Worm (Caenorhabditis elegans) whole organism, L1 larva: ENCODE measurements around the gene zer-1.
A peak's percentile ranks its signal among the peaks of the same experiment; 100 is the strongest.

ENCODE experiments used
- C16A3.4 ChIP-seq: fragments of 150-350 bp; optimal IDR thresholded peaks from 2 replicates; lab custom pipeline; 2014; ENCODE audit warnings: missing biosample characterization, missing genetic modification characterization
- F16B12.6 ChIP-seq: fragments of 150-350 bp; optimal IDR thresholded peaks from 2 replicates; lab custom pipeline; 2014; ENCODE audit warnings: missing biosample characterization, missing genetic modification characterization
- Y116A8C.19 ChIP-seq: sonication (generic microtip); optimal IDR thresholded peaks from 2 replicates; lab custom pipeline; 2016; ENCODE audit warnings: missing compliant biosample characterization, missing genetic modification characterization, borderline replicate concordance
- ama-1 ChIP-seq: fragments of 150-350 bp; optimal IDR thresholded peaks from 2 replicates; lab custom pipeline; 2014
- blmp-1 ChIP-seq: fragments of 150-350 bp; optimal IDR thresholded peaks from 2 replicates; lab custom pipeline; 2014; ENCODE audit warnings: missing biosample characterization, missing genetic modification characterization
- ceh-82 ChIP-seq, 3 experiments: fragments of 150-350 bp in 1 of 3; sonication (generic microtip) in 2 of 3; optimal IDR thresholded peaks; 2 replicates each; lab custom pipeline; 2014 to 2017; ENCODE audit warnings: missing biosample characterization in 3 of 3, missing genetic modification characterization in 3 of 3
- dsc-1 ChIP-seq: sonication (generic microtip); optimal IDR thresholded peaks from 2 replicates; lab custom pipeline; 2016; ENCODE audit warnings: mild to moderate bottlenecking, missing genetic modification characterization, missing compliant biosample characterization
- efl-3 ChIP-seq: fragments of 200-800 bp; sonication (Bioruptor generic); optimal IDR thresholded peaks from 2 replicates; lab custom pipeline; 2018; ENCODE audit warnings: mild to moderate bottlenecking, missing genetic modification characterization, missing compliant biosample characterization
- egl-13 ChIP-seq: sonication (generic microtip); optimal IDR thresholded peaks from 2 replicates; lab custom pipeline; 2016; ENCODE audit warnings: missing genotype, missing genetic modification reagents, missing genetic modification characterization, missing compliant biosample characterization
- ets-5 ChIP-seq: fragments of 200-800 bp; sonication (Bioruptor generic); IDR thresholded peaks from 2 replicates; pipeline ENCODE4 v1.3.6; 2022; ENCODE audit warnings: missing genetic modification characterization, missing compliant biosample characterization
- fkh-10 ChIP-seq: sonication (generic microtip); optimal IDR thresholded peaks from 2 replicates; lab custom pipeline; 2017; ENCODE audit warnings: missing biosample characterization, missing genetic modification reagents, missing genetic modification characterization
- fkh-4 ChIP-seq: sonication (generic microtip); optimal IDR thresholded peaks from 2 replicates; lab custom pipeline; 2016; ENCODE audit warnings: missing compliant biosample characterization, missing genetic modification characterization, borderline replicate concordance
- hlh-17 ChIP-seq: fragments of 200-800 bp; sonication (Bioruptor generic); optimal IDR thresholded peaks from 2 replicates; lab custom pipeline; 2018; ENCODE audit warnings: missing genetic modification characterization, mild to moderate bottlenecking, missing compliant biosample characterization, moderate library complexity, borderline replicate concordance
- hlh-4 ChIP-seq: sonication (generic microtip); optimal IDR thresholded peaks from 2 replicates; lab custom pipeline; 2016; ENCODE audit warnings: mild to moderate bottlenecking, missing genetic modification characterization, missing compliant biosample characterization
- hpl-2 ChIP-seq: fragments of 150-350 bp; optimal IDR thresholded peaks from 2 replicates; lab custom pipeline; 2014; ENCODE audit warnings: missing biosample characterization, missing genetic modification reagents, missing genetic modification characterization
- irx-1 ChIP-seq: sonication (generic microtip); optimal IDR thresholded peaks from 2 replicates; lab custom pipeline; 2016; ENCODE audit warnings: missing genetic modification characterization, missing compliant biosample characterization
- jun-1 ChIP-seq: fragments of 150-350 bp; optimal IDR thresholded peaks from 2 replicates; lab custom pipeline; 2014; ENCODE audit warnings: missing biosample characterization, missing genetic modification reagents, missing genetic modification characterization
- lin-13 ChIP-seq: fragments of 150-350 bp; optimal IDR thresholded peaks from 2 replicates; lab custom pipeline; 2014; ENCODE audit warnings: missing biosample characterization, missing genetic modification reagents, missing genetic modification characterization
- lin-14 ChIP-seq: fragments of 200-800 bp; sonication (Bioruptor generic); optimal IDR thresholded peaks from 2 replicates; lab custom pipeline; 2018; ENCODE audit warnings: mild to moderate bottlenecking, missing genetic modification characterization, moderate library complexity, missing compliant biosample characterization
- lin-15B ChIP-seq: fragments of 150-350 bp; sonication (generic microtip); optimal IDR thresholded peaks from 3 replicates; lab custom pipeline; 2014; ENCODE audit warnings: missing biosample characterization, missing genetic modification characterization
- lin-39 ChIP-seq: fragments of 150-350 bp; optimal IDR thresholded peaks from 2 replicates; lab custom pipeline; 2014; ENCODE audit warnings: missing biosample characterization, missing genetic modification reagents, missing genetic modification characterization
- mab-9 ChIP-seq: fragments of 200-800 bp; sonication (Bioruptor generic); IDR thresholded peaks from 2 replicates; pipeline ENCODE4 v1.3.6; 2022; ENCODE audit warnings: missing genetic modification reagents, missing genetic modification characterization, missing compliant biosample characterization
- mdl-1 ChIP-seq, 2 experiments: fragments of 150-350 bp; optimal IDR thresholded peaks; 2 replicates each; lab custom pipeline; 2014 to 2017; ENCODE audit warnings: missing biosample characterization in 2 of 2, missing genetic modification characterization in 2 of 2, inconsistent platforms in 1 of 2
- nhr-12 ChIP-seq: sonication (generic microtip); optimal IDR thresholded peaks from 2 replicates; lab custom pipeline; 2017; ENCODE audit warnings: missing biosample characterization, missing genetic modification characterization
- nhr-19 ChIP-seq: fragments of 200-800 bp; sonication (Bioruptor generic); conservative IDR thresholded peaks from 2 replicates; pipeline ENCODE4 v1.3.6; 2022; ENCODE audit warnings: missing genetic modification characterization, missing compliant biosample characterization
- nhr-20 ChIP-seq: sonication (generic microtip); optimal IDR thresholded peaks from 2 replicates; lab custom pipeline; 2016; ENCODE audit warnings: mild to moderate bottlenecking, missing genetic modification characterization, missing compliant biosample characterization
- nhr-237 ChIP-seq: fragments of 150-350 bp; optimal IDR thresholded peaks from 2 replicates; lab custom pipeline; 2014; ENCODE audit warnings: missing biosample characterization, missing genetic modification characterization
- nhr-28 ChIP-seq: fragments of 150-350 bp; optimal IDR thresholded peaks from 2 replicates; lab custom pipeline; 2014; ENCODE audit warnings: missing biosample characterization, missing genetic modification characterization
- nhr-47 ChIP-seq: sonication (generic microtip); optimal IDR thresholded peaks from 2 replicates; lab custom pipeline; 2016; ENCODE audit warnings: mild to moderate bottlenecking, missing genetic modification characterization, moderate library complexity, missing compliant biosample characterization
- nhr-76 ChIP-seq: sonication (generic microtip); optimal IDR thresholded peaks from 2 replicates; lab custom pipeline; 2017; ENCODE audit warnings: missing biosample characterization, missing genetic modification characterization
- nhr-77 ChIP-seq: fragments of 150-350 bp; optimal IDR thresholded peaks from 2 replicates; lab custom pipeline; 2014; ENCODE audit warnings: missing biosample characterization, missing genetic modification characterization
- nhr-84 ChIP-seq: sonication (generic microtip); optimal IDR thresholded peaks from 2 replicates; lab custom pipeline; 2017; ENCODE audit warnings: missing biosample characterization, missing genetic modification characterization
- nhr-85 ChIP-seq: sonication (generic microtip); peaks from one replicate; lab custom pipeline; 2016; ENCODE audit warnings: missing genetic modification characterization, inconsistent platforms, missing compliant biosample characterization
- pag-3 ChIP-seq: sonication (generic microtip); optimal IDR thresholded peaks from 2 replicates; lab custom pipeline; 2017; ENCODE audit warnings: missing genetic modification characterization, mild to moderate bottlenecking, missing compliant biosample characterization, antibody characterized with exemption, borderline replicate concordance; ENCODE audit not compliant: insufficient read depth
- pqm-1 ChIP-seq: sonication (generic microtip); optimal IDR thresholded peaks from 3 replicates; lab custom pipeline; 2017; ENCODE audit warnings: missing biosample characterization, missing genetic modification characterization
- rnt-1 ChIP-seq: sonication (generic microtip); optimal IDR thresholded peaks from 2 replicates; lab custom pipeline; 2016; ENCODE audit warnings: mild to moderate bottlenecking, missing genetic modification characterization, moderate library complexity, missing compliant biosample characterization
- skn-1 ChIP-seq: fragments of 150-350 bp; optimal IDR thresholded peaks from 2 replicates; lab custom pipeline; 2014; ENCODE audit warnings: missing biosample characterization, missing genetic modification characterization
- snpc-4 ChIP-seq: fragments of 150-350 bp; optimal IDR thresholded peaks from 2 replicates; lab custom pipeline; 2014; ENCODE audit warnings: missing biosample characterization, missing genetic modification characterization
- snu-23 ChIP-seq: sonication (generic microtip); optimal IDR thresholded peaks from 2 replicates; lab custom pipeline; 2016; ENCODE audit warnings: missing genetic modification characterization, missing compliant biosample characterization
- sox-4 ChIP-seq: sonication (generic microtip); optimal IDR thresholded peaks from 2 replicates; lab custom pipeline; 2016; ENCODE audit warnings: missing genetic modification characterization, missing compliant biosample characterization
- swsn-7 ChIP-seq: sonication (generic microtip); optimal IDR thresholded peaks from 2 replicates; lab custom pipeline; 2016; ENCODE audit warnings: missing genetic modification characterization, missing compliant biosample characterization
- tbx-2 ChIP-seq: sonication (generic microtip); optimal IDR thresholded peaks from 2 replicates; lab custom pipeline; 2016; ENCODE audit warnings: missing genetic modification characterization, missing compliant biosample characterization
- unc-30 ChIP-seq: sonication (generic microtip); optimal IDR thresholded peaks from 2 replicates; lab custom pipeline; 2017; ENCODE audit warnings: missing biosample characterization, missing genetic modification characterization
- unc-86 ChIP-seq: sonication (generic microtip); optimal IDR thresholded peaks from 2 replicates; lab custom pipeline; 2016; ENCODE audit warnings: missing genetic modification characterization, missing compliant biosample characterization
- unc-98 ChIP-seq: fragments of 200-800 bp; sonication (Bioruptor generic); IDR thresholded peaks from 2 replicates; pipeline ENCODE4 v1.3.6; 2022; ENCODE audit warnings: missing genetic modification characterization, missing compliant biosample characterization
- vab-15 ChIP-seq: sonication (generic microtip); optimal IDR thresholded peaks from 2 replicates; lab custom pipeline; 2017; ENCODE audit warnings: missing genotype, mild to moderate bottlenecking, missing genetic modification characterization, missing compliant biosample characterization
- zag-1 ChIP-seq: fragments of 150-350 bp; optimal IDR thresholded peaks from 2 replicates; lab custom pipeline; 2014; ENCODE audit warnings: missing biosample characterization, missing genetic modification characterization

Gene zer-1

ce11 chrIII:845485-845884, 41.1 kb downstream of the zer-1 start, which contains the start of gene K02F3.2 (continued):
- TF ChIP-seq zag-1 (tag; lab: Kevin White, UChicago) (no peak), nhr-19 (GFP tag; lab: Robert Waterston, UW) (peak; percentile 69), blmp-1 (peak; percentile 23), F16B12.6 (no peak), C16A3.4 (peak; percentile 59), pqm-1 (tag; lab: Kevin White, UChicago) (no peak), hlh-4 (tag; lab: Kevin White, UChicago) (no peak), lin-15B (tag; lab: Kevin White, UChicago) (peak; percentile 21), nhr-20 (tag; lab: Kevin White, UChicago) (peak; percentile 64), nhr-84 (tag; lab: Kevin White, UChicago) (no peak), fkh-10 (GFP tag; lab: Kevin White, UChicago) (no peak), fkh-4 (no peak), skn-1 (peak; percentile 7), lin-13 (no peak), nhr-85 (peak; percentile 78), efl-3 (no peak), nhr-47 (peak; percentile 71), tbx-2 (tag; lab: Kevin White, UChicago) (peak; percentile 58), unc-86 (tag; lab: Kevin White, UChicago) (no peak), mdl-1 (tag; optimal IDR thresholded peaks at IDR 0.05; lab: Kevin White, UChicago) (peak in 1 of 2 experiments; percentile 43), ama-1 (lab: Kevin White, UChicago) (no peak), dsc-1 (tag; lab: Kevin White, UChicago) (peak; percentile 29), sox-4 (tag; lab: Kevin White, UChicago) (peak; percentile 35), nhr-28 (tag; lab: Kevin White, UChicago) (no peak), unc-98 (GFP tag; lab: Robert Waterston, UW) (no peak), nhr-76 (tag; lab: Kevin White, UChicago) (no peak), nhr-77 (tag; lab: Kevin White, UChicago) (no peak), pag-3 (tag; lab: Kevin White, UChicago) (no peak), hpl-2 (GFP tag; lab: Kevin White, UChicago) (no peak), nhr-12 (tag; lab: Kevin White, UChicago) (no peak), hlh-17 (GFP tag; lab: Kevin White, UChicago) (no peak), egl-13 (tag; lab: Kevin White, UChicago) (no peak), jun-1 (tag; lab: Kevin White, UChicago) (no peak), ceh-82 (tag; optimal IDR thresholded peaks at IDR 0.05; lab: Kevin White, UChicago) (peak in 1 of 3 experiments; percentile 25), rnt-1 (no peak), lin-14 (GFP tag; lab: Kevin White, UChicago) (no peak), irx-1 (no peak), vab-15 (tag; lab: Kevin White, UChicago) (no peak), snu-23 (peak; percentile 69), Y116A8C.19 (tag; lab: Kevin White, UChicago) (no peak), ets-5 (GFP tag; lab: Robert Waterston, UW) (no peak), unc-30 (tag; lab: Kevin White, UChicago) (no peak), nhr-237 (tag; lab: Kevin White, UChicago) (no peak), mab-9 (GFP tag; lab: Robert Waterston, UW) (no peak), lin-39 (tag; lab: Kevin White, UChicago) (no peak), swsn-7 (tag; lab: Kevin White, UChicago) (peak; percentile 43), snpc-4 (tag; lab: Kevin White, UChicago) (no peak)
